Worm (Caenorhabditis elegans) whole organism, midembryonic: ENCODE results near the gene pho-9.

Source experiments
- T22C8.4 ChIP-seq: fragments of 200-800 bp; sonication (Bioruptor generic); IDR thresholded peaks from 2 replicates; pipeline ENCODE4 v1.3.6; 2022; ENCODE audit warnings: missing genetic modification characterization, missing compliant biosample characterization
- cog-1 ChIP-seq: sonication (generic microtip); optimal IDR thresholded peaks from 2 replicates; lab custom pipeline; 2016; ENCODE audit warnings: missing genetic modification characterization, missing compliant biosample characterization
- flt-1 ChIP-seq: fragments of 200-800 bp; sonication (Bioruptor generic); IDR thresholded peaks from 2 replicates; pipeline ENCODE4 v1.3.6; 2022; ENCODE audit warnings: missing genetic modification characterization, missing compliant biosample characterization
- klf-2 ChIP-seq: fragments of 200-800 bp; sonication (Bioruptor generic); conservative IDR thresholded peaks from 2 replicates; pipeline ENCODE4 v1.3.6; 2022; ENCODE audit warnings: missing genetic modification reagents, missing genetic modification characterization, missing compliant biosample characterization
- med-1 ChIP-seq: sonication (generic microtip); optimal IDR thresholded peaks from 2 replicates; lab custom pipeline; 2017; ENCODE audit warnings: missing genetic modification characterization, mild to moderate bottlenecking, missing compliant biosample characterization, antibody characterized with exemption, missing genetic modification reagents; ENCODE audit not compliant: insufficient read depth
- ref-1 ChIP-seq: fragments of 200-800 bp; sonication (Bioruptor generic); conservative IDR thresholded peaks from 2 replicates; pipeline ENCODE4 v1.3.6; 2022; ENCODE audit warnings: missing genetic modification reagents, missing genetic modification characterization, missing compliant biosample characterization
- tab-1 ChIP-seq: fragments of 200-800 bp; sonication (Bioruptor generic); IDR thresholded peaks from 2 replicates; pipeline ENCODE4 v1.3.6; 2022; ENCODE audit warnings: missing genetic modification characterization, missing compliant biosample characterization
- ztf-23 ChIP-seq: fragments of 200-800 bp; sonication (Bioruptor generic); IDR thresholded peaks from 2 replicates; pipeline ENCODE4 v1.3.6; 2022; ENCODE audit warnings: missing genetic modification reagents, missing genetic modification characterization, missing compliant biosample characterization
- ztf-29 ChIP-seq: fragments of 200-800 bp; sonication (Bioruptor generic); IDR thresholded peaks from 2 replicates; pipeline ENCODE4 v1.3.6; 2022; ENCODE audit warnings: missing genetic modification reagents, missing genetic modification characterization, missing compliant biosample characterization

The pho-9 gene

DNA sequence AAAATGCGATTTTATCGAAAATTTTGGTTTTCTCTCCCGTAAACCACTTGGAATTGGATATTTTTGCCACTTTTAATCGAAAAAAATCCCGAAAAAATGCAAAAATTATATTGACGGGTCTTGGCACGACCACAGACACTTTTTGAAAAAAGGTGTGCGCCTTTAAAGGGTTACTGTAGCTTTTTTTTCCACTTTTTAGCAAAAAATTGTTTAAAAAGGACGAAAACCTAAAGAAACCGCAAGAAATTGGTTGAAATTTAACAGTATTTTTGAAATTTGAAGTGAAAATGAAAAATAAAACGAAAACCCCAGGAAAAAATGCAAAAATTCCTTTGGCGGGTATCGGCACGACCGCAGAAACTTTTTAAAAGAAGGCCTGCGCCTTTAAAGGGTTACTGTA, 21.2 kb upstream of the pho-9 start:
- TF ChIP-seq med-1 (GFP tag; lab: Kevin White, UChicago) = no peak
- no peak for TF ChIP-seq ztf-23 (GFP tag; lab: Robert Waterston, UW)
- no peak for TF ChIP-seq flt-1
- TF ChIP-seq T22C8.4 (GFP tag; lab: Robert Waterston, UW) = no peak
- TF ChIP-seq ref-1 (GFP tag; lab: Robert Waterston, UW) = no peak
- TF ChIP-seq klf-2 = no peak
- no peak for TF ChIP-seq ztf-29 (GFP tag; lab: Robert Waterston, UW)
- TF ChIP-seq tab-1 (GFP tag; lab: Robert Waterston, UW) = no peak
- TF ChIP-seq cog-1 (tag; lab: Kevin White, UChicago) = no peak

DNA sequence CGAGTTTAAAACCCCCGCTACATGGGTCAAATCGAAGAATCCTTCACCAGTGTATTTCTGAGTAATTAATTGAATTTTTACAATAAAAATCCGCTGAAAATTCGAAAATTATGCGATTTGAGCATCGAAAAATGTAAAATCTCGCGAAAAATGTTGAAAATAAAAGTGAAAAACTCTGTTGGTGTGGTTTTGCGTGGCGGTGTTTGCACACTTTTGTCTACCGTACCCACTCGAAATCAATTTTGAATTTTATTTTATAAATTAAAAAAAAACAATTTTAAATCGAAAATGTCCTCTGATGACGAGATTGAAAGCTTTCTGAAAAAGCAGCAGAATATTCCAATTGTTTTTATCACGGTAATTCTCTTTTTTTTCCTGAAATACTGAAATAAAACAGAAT, 20.2 kb upstream of the pho-9 start, which contains the start of gene Y71H2AM.6:
Y71H2AM.6 (plus strand) TSS at position 264 of the 400 bp plus-strand sequence.
- TF ChIP-seq flt-1 (no peak), T22C8.4 (GFP tag; lab: Robert Waterston, UW) (peak; percentile 11; the same call in 1 of the 2 replicates), ztf-23 (GFP tag; lab: Robert Waterston, UW) (no peak), klf-2 (no peak)

DNA sequence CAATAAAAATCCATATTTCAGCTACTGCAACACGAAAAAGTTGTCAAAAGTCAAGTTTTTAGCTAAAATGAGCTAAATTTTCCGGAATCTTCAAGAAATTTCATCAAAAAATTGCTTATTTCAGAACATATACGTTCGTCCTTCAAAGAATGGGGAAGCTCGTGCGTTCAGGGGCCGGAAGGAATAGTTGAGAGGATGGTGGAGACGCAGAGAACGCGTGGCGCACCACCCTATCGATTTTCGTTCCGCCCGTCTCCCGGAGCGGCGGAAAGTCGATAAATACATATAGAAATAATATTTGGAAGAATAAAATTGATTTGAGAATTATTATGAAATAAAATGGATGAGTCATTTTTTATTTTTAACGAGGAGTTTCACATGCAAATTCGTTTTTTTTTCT, 19.7 kb upstream of the pho-9 start:
- TF ChIP-seq med-1 (GFP tag; lab: Kevin White, UChicago) (no peak), T22C8.4 (GFP tag; lab: Robert Waterston, UW) (peak; percentile 64; the same call in 1 of the 2 replicates)

DNA sequence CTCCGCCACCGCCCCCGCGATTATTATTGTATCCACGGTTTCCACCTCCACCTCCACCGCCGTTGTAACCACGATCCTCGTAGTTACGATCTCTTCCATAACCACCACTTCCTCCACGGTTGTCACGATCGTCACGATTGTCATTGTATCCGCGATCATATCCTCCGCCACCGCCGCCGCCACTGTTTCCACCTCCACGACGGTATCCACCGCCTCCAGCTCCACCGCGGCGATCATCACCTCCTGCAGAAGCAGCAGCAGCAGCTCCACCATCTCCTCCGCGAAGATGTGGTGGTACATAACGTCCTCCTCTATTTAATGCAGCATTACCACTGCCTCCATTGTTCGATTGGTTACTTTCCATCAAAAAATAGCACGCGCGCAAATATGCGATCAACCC, 18.0 kb upstream of the pho-9 start, which contains the start of gene laf-1:
laf-1 (minus strand) TSS at position 399 of the 400 bp plus-strand sequence.
- TF ChIP-seq cog-1 (tag; lab: Kevin White, UChicago) (no peak), ref-1 (GFP tag; lab: Robert Waterston, UW) (no peak), med-1 (GFP tag; lab: Kevin White, UChicago) (no peak), tab-1 (GFP tag; lab: Robert Waterston, UW) (no peak), klf-2 (no peak), ztf-23 (GFP tag; lab: Robert Waterston, UW) (no peak), T22C8.4 (GFP tag; lab: Robert Waterston, UW) (no peak), flt-1 (no peak), ztf-29 (GFP tag; lab: Robert Waterston, UW) (no peak)

DNA sequence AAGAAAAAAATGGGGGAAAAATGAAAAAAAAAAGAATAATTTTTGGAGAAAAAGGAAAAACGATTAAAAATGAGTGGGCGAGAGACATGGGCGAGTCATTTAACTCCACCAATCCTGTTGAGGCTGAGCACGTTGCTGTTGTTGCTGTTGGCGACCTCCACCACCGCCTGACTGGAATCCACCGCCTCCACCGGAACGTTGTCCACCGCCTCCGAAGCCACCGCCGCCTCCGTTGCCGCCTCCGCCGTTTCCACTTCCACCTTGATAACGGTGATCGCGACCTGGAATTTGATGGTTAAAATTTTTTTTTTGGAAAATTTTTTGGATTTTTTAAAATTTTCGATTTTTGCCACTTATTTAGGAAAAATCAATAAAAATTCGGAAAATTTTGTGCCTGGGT, 10.1 kb upstream of the pho-9 start:
- TF ChIP-seq tab-1 (GFP tag; lab: Robert Waterston, UW) (no peak), klf-2 (no peak), ztf-29 (GFP tag; lab: Robert Waterston, UW) (no peak), ref-1 (GFP tag; lab: Robert Waterston, UW) (no peak), flt-1 (no peak), cog-1 (tag; lab: Kevin White, UChicago) (no peak), ztf-23 (GFP tag; lab: Robert Waterston, UW) (no peak), med-1 (GFP tag; lab: Kevin White, UChicago) (no peak), T22C8.4 (GFP tag; lab: Robert Waterston, UW) (no peak)

DNA sequence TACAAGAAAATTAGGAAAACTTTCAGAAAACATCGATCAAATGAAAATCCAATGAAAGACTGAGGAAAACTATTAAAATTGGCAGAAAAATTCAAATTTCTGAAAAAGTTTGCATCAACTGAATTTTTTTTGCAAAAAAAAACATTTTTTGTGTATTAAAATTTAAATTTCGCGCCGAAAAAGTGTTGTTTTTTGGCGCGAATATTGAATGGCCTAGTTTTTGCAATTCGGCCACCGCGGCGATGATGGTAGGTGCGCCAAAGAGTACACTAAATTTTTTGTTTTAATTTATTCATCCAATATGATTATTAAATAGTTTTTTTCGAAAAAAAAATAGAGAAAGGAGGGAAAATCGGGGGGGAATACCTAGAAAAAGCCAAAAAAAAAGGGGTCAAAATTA, 8.5 kb upstream of the pho-9 start:
- TF ChIP-seq med-1 (GFP tag; lab: Kevin White, UChicago) (no peak), ztf-23 (GFP tag; lab: Robert Waterston, UW) (no peak), ztf-29 (GFP tag; lab: Robert Waterston, UW) (no peak), flt-1 (no peak), T22C8.4 (GFP tag; lab: Robert Waterston, UW) (no peak), ref-1 (GFP tag; lab: Robert Waterston, UW) (no peak), cog-1 (tag; lab: Kevin White, UChicago) (no peak), tab-1 (GFP tag; lab: Robert Waterston, UW) (no peak), klf-2 (no peak)

DNA sequence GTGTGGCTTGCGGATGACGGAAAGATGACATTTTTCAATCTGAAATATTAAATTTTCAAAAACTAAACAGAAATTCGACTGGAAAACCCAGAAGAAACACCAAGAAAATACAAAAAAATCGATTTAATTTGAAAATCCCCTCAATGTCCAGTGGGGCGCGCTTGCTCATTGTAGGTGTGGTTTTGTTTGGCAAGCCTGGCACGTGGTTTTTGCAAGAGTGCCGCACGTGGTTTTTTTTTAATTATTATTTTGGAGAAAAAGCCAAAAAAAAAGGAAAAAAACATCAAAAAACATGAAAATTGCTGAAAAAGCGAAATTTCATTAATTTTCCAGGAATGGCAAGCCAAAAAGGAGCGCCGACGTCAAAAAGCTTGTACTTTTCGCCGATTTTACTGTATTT, 8.0 kb upstream of the pho-9 start, which contains the start of gene swsn-3:
swsn-3 (minus strand) TSS at position 45 of the 400 bp plus-strand sequence.
- TF ChIP-seq cog-1 (tag; lab: Kevin White, UChicago) (peak; percentile 90), tab-1 (GFP tag; lab: Robert Waterston, UW) (peak; percentile 86; the same call in 1 of the 2 replicates), klf-2 (peak; percentile 73), ref-1 (GFP tag; lab: Robert Waterston, UW) (peak; percentile 71), flt-1 (peak; percentile 87), T22C8.4 (GFP tag; lab: Robert Waterston, UW) (peak; percentile 90), ztf-23 (GFP tag; lab: Robert Waterston, UW) (peak; percentile 90), ztf-29 (GFP tag; lab: Robert Waterston, UW) (peak; percentile 89), med-1 (GFP tag; lab: Kevin White, UChicago) (peak; percentile 93)

DNA sequence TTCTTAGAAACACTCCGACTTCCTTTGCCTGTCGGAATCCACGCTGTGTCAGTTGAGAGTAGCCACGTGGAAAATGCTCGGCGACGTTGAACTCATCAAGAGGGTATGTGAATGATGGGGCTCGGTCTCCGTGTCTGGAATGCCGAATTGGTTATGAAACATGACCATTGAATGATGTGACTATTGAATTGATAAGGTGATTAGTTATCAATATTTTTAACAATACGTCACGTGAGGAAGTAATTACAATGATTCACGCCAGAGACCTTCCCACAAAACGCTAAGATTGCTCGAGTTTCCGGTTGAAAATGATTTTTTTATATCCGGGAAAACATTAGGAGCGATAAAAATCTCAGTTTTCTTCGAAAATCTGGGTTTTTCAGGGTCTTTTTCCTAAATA, 1.3 kb downstream of the pho-9 start:
- TF ChIP-seq cog-1 (tag; lab: Kevin White, UChicago) (no peak), tab-1 (GFP tag; lab: Robert Waterston, UW) (no peak), ztf-23 (GFP tag; lab: Robert Waterston, UW) (no peak)

DNA sequence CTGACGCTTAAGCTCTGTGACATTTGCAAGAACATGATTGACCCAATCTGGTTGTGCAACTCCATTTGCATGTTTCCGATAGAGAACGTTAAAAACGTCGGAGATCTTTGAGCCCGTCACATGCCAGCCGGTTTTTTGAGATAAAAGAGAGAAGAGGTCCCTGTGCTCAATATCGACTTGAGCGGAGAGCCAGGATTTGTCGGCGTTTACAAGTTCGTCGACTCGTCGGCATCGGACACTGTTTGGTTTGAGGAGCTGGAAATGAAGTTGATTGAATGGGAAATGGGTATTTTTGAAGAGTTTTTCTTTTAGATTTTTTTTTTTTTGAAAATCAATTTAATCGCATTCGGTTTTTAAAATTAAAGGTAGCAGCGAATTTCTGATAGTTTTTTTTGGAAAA, 2.5 kb downstream of the pho-9 start:
- no peak for TF ChIP-seq T22C8.4 (GFP tag; lab: Robert Waterston, UW)
- TF ChIP-seq cog-1 (tag; lab: Kevin White, UChicago) = no peak
- no peak for TF ChIP-seq klf-2
- TF ChIP-seq ref-1 (GFP tag; lab: Robert Waterston, UW) = no peak
- no peak for TF ChIP-seq flt-1
- no peak for TF ChIP-seq ztf-23 (GFP tag; lab: Robert Waterston, UW)
- TF ChIP-seq ztf-29 (GFP tag; lab: Robert Waterston, UW) = no peak
- no peak for TF ChIP-seq med-1 (GFP tag; lab: Kevin White, UChicago)
- no peak for TF ChIP-seq tab-1 (GFP tag; lab: Robert Waterston, UW)

DNA sequence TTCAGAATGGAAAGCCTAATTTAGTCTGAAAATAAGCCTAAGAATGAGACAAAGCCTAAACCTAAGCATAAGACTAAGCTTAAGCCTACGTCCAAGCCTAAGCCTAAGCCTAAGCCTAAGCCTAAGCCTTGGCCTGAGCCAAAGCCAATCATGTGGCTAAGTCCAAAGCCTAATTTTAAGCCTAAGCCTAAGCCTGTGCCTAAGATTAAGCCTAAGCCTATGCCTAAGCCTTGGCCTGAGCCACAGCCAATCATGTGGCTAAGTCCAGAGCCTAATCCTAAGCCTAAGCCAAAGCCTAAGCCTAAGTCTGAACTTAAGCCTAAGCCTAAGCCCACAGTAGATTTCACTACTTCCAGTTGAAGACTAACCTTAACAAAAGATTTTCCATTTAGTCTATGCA, 3.1 kb downstream of the pho-9 start:
- TF ChIP-seq T22C8.4 (GFP tag; lab: Robert Waterston, UW) (no peak), tab-1 (GFP tag; lab: Robert Waterston, UW) (no peak), klf-2 (no peak), ref-1 (GFP tag; lab: Robert Waterston, UW) (no peak), cog-1 (tag; lab: Kevin White, UChicago) (no peak), ztf-29 (GFP tag; lab: Robert Waterston, UW) (no peak)
